Worm (Caenorhabditis elegans): Measurements from ENCODE around the gene flcn-1.

The flcn-1 gene

DNA sequence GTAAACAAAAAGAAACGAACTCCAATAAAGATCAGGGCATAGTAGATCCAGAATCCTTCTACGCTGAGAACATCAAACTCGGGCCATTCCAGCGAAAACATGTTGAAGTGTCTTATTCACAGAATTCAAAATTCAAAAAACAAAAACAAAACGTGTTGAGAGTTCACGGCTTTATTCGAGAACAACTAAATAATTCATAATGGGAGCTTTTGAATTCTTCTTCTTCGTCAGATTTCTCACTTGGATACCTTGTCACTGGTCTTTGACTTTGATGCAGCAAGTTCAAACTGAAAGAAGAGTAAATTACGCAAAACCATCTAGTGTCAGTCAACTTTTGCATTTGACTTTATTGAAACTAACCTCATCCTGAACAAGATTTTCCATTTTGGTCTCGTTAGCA lies 10.9 kb upstream of the flcn-1 start, which contains the start of gene B0252.11:
TSS of gene B0252.11 (minus strand) at position 101 of the 400 bp plus-strand sequence.
- TF ChIP-seq C38D4.7 (GFP tag; optimal IDR thresholded peaks at IDR 0.05) (no peak), hlh-8 (tag; optimal IDR thresholded peaks at IDR 0.05) (no peak), ceh-34 (tag; optimal IDR thresholded peaks at IDR 0.05) (no peak), syd-9 (tag; optimal IDR thresholded peaks at IDR 0.05) (no peak), mec-3 (tag; optimal IDR thresholded peaks at IDR 0.05; ENCODE audit: borderline replicate concordance) (no peak), ets-4 (tag; optimal IDR thresholded peaks at IDR 0.05) (no peak), rnt-1 (tag; optimal IDR thresholded peaks at IDR 0.05) (no peak), hlh-6 (tag; optimal IDR thresholded peaks at IDR 0.05) (no peak), nhr-232 (tag; optimal IDR thresholded peaks at IDR 0.05) (no peak), Y22D7AL.16 (tag; optimal IDR thresholded peaks at IDR 0.05) (no peak), ceh-31 (tag; optimal IDR thresholded peaks at IDR 0.05) (no peak), ceh-18 (tag; optimal IDR thresholded peaks at IDR 0.05) (no peak), ceh-14 (tag; optimal IDR thresholded peaks at IDR 0.05) (no peak), unc-3 (GFP tag; conservative IDR thresholded peaks at IDR 0.05) (no peak), unc-3 (tag; optimal IDR thresholded peaks at IDR 0.05) (no peak), che-1 (tag; optimal IDR thresholded peaks at IDR 0.05) (no peak), npax-4 (tag; optimal IDR thresholded peaks at IDR 0.05) (no peak), ttx-3 (tag; optimal IDR thresholded peaks at IDR 0.05) (no peak)

ce11 chrII:6918862-6919261 lies 9.7 kb upstream of the flcn-1 start, which contains the start of gene B0252.5:
TSS of gene B0252.5 (minus strand) at chrII:6918878.
- TF ChIP-seq C08G9.2 (tag; optimal IDR thresholded peaks at IDR 0.05) (no peak), unc-55 (GFP tag; optimal IDR thresholded peaks at IDR 0.05) (no peak), unc-3 (GFP tag; conservative IDR thresholded peaks at IDR 0.05) (no peak), unc-3 (tag; optimal IDR thresholded peaks at IDR 0.05) (no peak), pha-4 (tag; optimal IDR thresholded peaks at IDR 0.05) (no peak), eyg-1 (tag; optimal IDR thresholded peaks at IDR 0.05) (no peak), ceh-9 (tag; optimal IDR thresholded peaks at IDR 0.05) (no peak), ceh-22 (tag; optimal IDR thresholded peaks at IDR 0.05) (no peak), nfya-1 (tag; optimal IDR thresholded peaks at IDR 0.05) (no peak), fax-1 (tag; optimal IDR thresholded peaks at IDR 0.05) (no peak), fkh-10 (GFP tag; optimal IDR thresholded peaks at IDR 0.05) (no peak), tbx-7 (tag; optimal IDR thresholded peaks at IDR 0.05) (no peak), hlh-13 (GFP tag; optimal IDR thresholded peaks at IDR 0.05) (no peak), gmeb-2 (tag; optimal IDR thresholded peaks at IDR 0.05) (no peak), ceh-24 (tag; optimal IDR thresholded peaks at IDR 0.05) (no peak)

ce11 chrII:6919363-6919851 lies 9.2 kb upstream of the flcn-1 start, which contains the start of gene B0252.1:
TSS of gene B0252.1 (plus strand) at chrII:6919680.
- TF ChIP-seq pha-4 (tag; optimal IDR thresholded peaks at IDR 0.05) (no peak), ref-2 (tag; optimal IDR thresholded peaks at IDR 0.05) (no peak), pqm-1 (tag; optimal IDR thresholded peaks at IDR 0.05) (no peak), nhr-11 (tag; optimal IDR thresholded peaks at IDR 0.05) (no peak), lin-11 (tag; optimal IDR thresholded peaks at IDR 0.05) (no peak), ceh-9 (tag; optimal IDR thresholded peaks at IDR 0.05) (no peak), unc-42 (tag; optimal IDR thresholded peaks at IDR 0.05) (no peak), ceh-30 (tag; optimal IDR thresholded peaks at IDR 0.05) (no peak), sox-4 (tag; optimal IDR thresholded peaks at IDR 0.05) (no peak), ama-1 (optimal IDR thresholded peaks at IDR 0.05) (no peak), lim-6 (tag; optimal IDR thresholded peaks at IDR 0.05) (no peak), pros-1 (tag; optimal IDR thresholded peaks at IDR 0.05) (no peak), pax-1 (tag; optimal IDR thresholded peaks at IDR 0.05) (no peak)

Data from whole organism, late embryonic.